Fruit fly (Drosophila melanogaster) Kc167 (cell line): Measurements from ENCODE around the gene Amnionless.

Source experiments
- Myc ChIP-seq: fragments of >200 bp; optimal IDR thresholded peaks from 2 replicates; lab custom pipeline; 2017; ENCODE audit warnings: missing external identifiers
- Sin3A ChIP-seq: fragments of >200 bp; optimal IDR thresholded peaks from 2 replicates; lab custom pipeline; 2018; ENCODE audit warnings: missing external identifiers
- h ChIP-seq: fragments of >200 bp; optimal IDR thresholded peaks from 3 replicates; lab custom pipeline; 2018; ENCODE audit warnings: missing external identifiers
- insv ChIP-seq: fragments of >200 bp; optimal IDR thresholded peaks from 3 replicates; lab custom pipeline; 2018; ENCODE audit warnings: missing external identifiers
- psq ChIP-seq: fragments of >200 bp; optimal IDR thresholded peaks from 2 replicates; lab custom pipeline; 2017; ENCODE audit warnings: missing external identifiers
- ttk ChIP-seq: sonication (Bioruptor generic); optimal IDR thresholded peaks from 2 replicates; lab custom pipeline; 2017; ENCODE audit warnings: missing external identifiers

Amnionless gene

DNA sequence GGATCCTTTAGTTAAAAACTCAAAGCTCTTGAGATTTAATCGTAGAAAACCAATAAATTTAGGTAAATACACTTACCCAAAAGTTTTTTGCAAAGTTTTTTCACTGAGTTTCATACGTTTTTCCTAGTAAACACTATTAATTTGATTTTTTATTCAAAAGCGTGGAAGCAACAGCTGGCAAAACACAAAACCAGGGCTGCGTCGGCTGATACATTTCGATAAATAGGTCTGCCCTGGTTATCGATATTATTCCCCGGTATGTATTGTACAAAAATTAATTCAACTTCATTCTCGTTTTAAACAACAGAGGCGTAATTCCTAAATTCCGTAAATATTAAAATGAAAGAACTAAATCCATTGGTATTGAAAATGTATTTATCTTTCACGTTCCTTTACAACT lies 17.4 kb downstream of the Amnionless start, which contains the start of gene Dus1:
TSS of gene Dus1 (minus strand) at position 192 of the 400 bp plus-strand sequence.
- TF ChIP-seq Myc (lab: Kevin White, UChicago) (no peak), ttk (no peak), psq (lab: Kevin White, UChicago) (no peak), h (lab: Kevin White, UChicago) (no peak), insv (lab: Kevin White, UChicago) (no peak), Sin3A (no peak)

DNA sequence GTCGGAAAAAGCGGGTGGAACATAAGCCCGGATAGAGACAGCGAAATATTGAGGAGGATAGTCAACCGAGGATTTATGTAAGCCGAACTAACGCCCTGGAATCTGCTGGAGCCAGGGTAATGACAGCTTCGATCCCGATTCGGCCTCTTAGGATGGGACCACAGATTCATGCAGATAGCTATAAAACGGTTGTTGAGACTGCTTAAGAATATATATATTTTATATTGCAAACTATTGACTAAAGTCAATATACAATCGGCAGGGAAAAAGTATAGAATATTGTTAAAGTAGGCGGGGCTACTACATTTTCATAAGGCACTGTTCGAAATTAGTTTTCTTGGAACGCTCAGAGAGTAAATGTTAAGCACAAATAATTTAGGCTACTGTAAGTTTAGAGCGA lies 20.2 kb downstream of the Amnionless start, which contains the start of gene CG3345:
TSS of gene CG3345 (plus strand) at position 301 of the 400 bp plus-strand sequence.
- TF ChIP-seq h (lab: Kevin White, UChicago) (no peak), insv (lab: Kevin White, UChicago) (no peak)

DNA sequence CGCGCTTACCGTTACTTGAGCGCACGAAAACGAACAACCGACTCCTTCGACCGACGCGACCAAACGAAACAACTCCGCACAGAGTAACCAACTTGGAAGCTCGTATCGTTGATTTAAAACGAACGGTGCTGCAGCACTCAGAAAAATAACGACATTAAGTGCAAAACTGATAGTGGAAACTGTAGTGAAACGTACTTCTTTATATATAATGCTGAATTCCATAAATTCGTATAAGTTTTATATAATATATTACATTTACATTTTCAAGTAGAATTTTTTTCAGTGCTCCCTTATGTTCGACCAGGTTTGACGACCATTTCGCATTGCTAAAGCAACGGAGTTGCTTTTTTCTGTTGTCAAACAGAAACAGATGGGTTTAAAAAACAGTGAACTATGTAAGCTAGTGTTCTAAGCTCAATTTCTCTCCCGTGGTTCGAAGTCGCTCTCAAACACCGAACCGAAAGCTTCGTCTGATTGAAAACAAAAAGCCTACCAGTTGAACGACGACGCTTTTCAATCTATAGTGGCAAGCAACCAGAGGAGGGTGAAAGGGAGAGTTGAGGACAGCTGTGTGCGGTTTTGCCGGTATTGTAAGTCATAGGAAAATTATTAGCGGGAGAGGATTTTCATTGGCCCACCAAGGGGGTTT lies 21.4 kb downstream of the Amnionless start, which contains the start of gene CG17075:
TSS of gene CG17075 (minus strand) at position 65 of the 649 bp plus-strand sequence.
- TF ChIP-seq Sin3A: no peak
- TF ChIP-seq psq (lab: Kevin White, UChicago): no peak
- no peak for TF ChIP-seq ttk
- TF ChIP-seq h (lab: Kevin White, UChicago): no peak
- TF ChIP-seq insv (lab: Kevin White, UChicago): no peak
- TF ChIP-seq Myc (lab: Kevin White, UChicago): no peak

DNA sequence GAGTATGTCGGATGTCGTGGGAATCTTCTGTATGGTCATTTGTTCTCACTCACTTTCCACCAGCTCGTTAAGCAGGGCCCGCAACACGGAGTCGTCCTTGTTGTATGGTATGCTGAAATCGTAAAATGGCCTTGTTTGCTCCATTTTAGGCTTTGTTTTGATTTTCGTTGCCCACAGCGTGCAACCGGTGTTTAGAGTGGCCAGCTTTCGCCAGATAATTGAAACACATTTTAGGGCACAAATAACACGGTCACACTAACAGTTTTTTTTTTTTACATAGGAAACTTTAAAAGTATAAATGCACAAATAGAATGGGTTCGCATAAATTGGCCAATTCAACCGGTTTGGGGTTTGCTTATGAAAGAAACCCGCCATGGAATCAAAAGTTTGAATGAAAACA lies 36.8 kb downstream of the Amnionless start, which contains the start of gene Rpp30:
TSS of gene Rpp30 (minus strand) at position 200 of the 400 bp plus-strand sequence.
- no peak for TF ChIP-seq Myc (lab: Kevin White, UChicago)
- TF ChIP-seq Sin3A: no peak
- no peak for TF ChIP-seq psq (lab: Kevin White, UChicago)
- TF ChIP-seq insv (lab: Kevin White, UChicago): no peak
- no peak for TF ChIP-seq h (lab: Kevin White, UChicago)
- no peak for TF ChIP-seq ttk

DNA sequence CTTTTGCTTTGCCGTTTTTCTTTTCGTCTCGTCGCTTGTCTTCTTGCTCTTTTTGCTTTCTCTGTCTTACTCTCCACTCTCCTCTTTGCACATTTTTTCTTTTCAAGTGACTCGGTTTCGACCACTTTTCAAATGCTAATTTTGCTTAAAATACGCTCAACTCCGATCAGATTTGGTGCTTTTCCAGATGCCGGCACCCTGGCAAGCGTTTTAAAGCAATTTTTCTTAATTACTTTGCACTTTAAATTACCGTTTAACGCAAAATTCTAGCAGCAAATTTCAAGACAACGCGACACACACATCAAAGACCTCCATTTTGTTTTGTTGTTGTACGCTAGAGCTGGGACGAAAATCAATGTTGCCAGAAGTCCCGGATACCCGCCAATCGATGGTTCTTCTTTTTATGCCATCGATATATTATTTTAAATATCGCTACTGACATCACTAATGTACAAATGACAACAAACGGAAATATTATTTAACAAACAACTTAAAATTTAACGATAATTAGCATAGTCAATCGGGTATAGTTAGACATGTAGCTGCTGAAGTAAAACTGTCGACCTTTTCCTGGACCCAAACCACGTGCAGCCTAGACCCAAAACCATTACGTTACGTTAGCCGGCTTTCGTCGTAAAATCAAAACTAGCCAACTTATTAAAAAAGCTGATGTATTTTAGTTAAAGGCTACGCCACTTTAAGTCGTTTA lies 38.3 kb downstream of the Amnionless start, which contains the start of gene kis:
TSS of gene kis (minus strand) at position 317 of the 709 bp plus-strand sequence.
- TF ChIP-seq ttk (no peak), psq (lab: Kevin White, UChicago) (no peak), Sin3A (no peak), Myc (lab: Kevin White, UChicago) (no peak), insv (lab: Kevin White, UChicago) (no peak), h (lab: Kevin White, UChicago) (no peak)

DNA sequence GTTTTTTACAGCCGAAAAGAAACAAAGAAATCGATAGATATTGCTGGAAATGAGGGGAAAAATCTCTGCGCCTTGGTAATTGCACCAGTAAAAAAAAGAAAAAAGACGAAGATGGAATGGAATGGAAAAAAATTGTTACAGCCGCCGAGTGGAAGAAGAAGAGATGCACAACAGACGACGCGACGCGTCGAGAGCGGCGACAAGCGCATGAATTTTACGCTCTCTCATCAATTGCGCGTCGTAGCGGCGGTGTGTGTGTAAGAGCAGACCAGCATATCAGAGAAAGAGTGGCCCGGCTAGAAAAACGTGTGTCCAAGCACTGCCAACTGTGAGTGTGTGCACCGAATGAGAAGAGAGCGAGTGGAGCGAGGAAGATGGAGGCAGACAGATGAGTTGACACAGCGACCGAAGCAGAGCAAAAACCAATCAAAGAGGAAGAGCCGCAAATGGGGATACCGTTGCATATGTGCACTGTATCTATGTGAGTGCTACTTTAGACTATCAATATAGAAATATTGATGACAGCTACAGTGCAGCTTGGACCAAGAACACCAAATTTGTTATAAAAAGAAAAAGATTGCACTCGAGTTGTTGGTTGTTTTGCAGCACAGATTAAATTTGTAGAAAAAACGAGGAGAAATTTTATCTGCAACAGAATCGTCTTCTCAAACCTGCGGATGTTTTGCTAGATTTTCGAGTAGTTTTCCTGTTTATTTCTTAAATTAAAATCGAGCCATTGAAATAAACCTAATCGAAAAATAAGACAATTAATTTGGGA lies 39.7 kb downstream of the Amnionless start:
- TF ChIP-seq psq (lab: Kevin White, UChicago) (peak; percentile 25), insv (lab: Kevin White, UChicago) (no peak)

DNA sequence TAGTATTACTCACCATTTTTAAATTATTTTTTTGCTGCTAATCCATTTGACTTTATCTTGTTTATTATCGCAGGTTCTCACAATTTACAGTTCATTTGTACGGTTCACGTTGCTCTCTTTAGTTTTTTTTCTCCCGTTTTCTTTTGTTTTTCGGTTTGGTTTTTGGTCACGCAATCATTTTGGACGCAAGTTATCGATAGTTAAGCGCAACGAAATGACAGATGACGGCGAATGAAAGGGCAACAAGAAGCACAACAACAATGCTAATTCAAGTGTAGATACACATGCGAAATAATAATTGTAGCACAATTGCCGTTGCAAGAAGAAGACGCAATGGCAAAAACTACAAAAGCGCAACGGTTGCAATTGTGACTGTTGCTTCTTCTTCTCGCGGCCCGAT lies 40.4 kb downstream of the Amnionless start:
- peak; percentile 13 for TF ChIP-seq psq (lab: Kevin White, UChicago)
- TF ChIP-seq insv (lab: Kevin White, UChicago): no peak

DNA sequence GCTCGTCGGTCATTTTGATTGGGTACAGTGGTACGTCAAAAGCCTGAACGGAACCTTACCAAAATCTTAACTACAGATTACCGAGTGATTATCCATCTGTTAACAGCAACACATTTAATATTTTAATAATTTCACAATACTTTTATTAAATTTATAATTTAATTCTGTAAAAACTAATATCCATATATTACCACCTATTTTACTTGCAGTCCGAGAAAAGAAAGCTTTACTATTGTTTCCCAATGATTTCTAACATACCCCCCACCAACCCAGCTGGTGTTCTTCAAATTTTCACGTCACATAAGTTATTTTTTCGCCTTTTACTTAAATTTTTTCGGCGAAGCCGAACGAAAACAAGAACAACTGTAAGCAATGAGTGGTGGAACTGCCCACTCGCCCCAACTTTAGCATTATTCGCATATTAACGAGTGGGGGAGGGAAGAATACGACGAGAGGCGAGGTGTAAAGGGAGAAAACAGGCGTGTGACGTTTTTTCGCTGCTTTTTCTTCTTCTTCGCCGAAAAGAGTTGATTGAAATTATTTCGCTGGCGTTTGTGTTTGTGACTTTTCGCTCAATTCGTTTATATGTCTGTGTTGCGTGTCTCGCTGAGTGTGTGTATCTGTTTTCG lies 41.0 kb downstream of the Amnionless start:
- no peak for TF ChIP-seq Myc (lab: Kevin White, UChicago)
- TF ChIP-seq h (lab: Kevin White, UChicago): no peak
- no peak for TF ChIP-seq Sin3A
- no peak for TF ChIP-seq psq (lab: Kevin White, UChicago)
- no peak for TF ChIP-seq insv (lab: Kevin White, UChicago)
- no peak for TF ChIP-seq ttk

DNA sequence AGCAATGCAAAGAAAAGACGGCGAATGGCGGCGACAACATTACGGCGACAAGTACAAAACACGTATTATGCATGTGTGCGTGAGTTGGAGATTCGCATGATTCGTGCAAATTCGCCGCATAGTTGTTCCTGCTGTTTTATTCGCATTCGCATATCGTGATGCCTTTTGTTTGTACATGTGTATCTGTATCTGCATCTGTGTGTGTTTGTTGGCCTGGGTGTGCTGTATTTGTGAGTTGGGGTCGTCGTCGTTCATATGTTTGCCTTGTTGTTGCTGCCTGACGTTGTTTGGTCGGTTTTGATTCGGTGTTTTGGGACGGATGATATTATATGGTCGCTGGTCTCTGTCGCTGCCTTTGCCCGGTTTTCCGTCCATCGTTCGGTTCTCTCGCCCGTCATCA lies 41.5 kb downstream of the Amnionless start:
- TF ChIP-seq insv (lab: Kevin White, UChicago): no peak
- no peak for TF ChIP-seq h (lab: Kevin White, UChicago)
- TF ChIP-seq ttk: no peak
- no peak for TF ChIP-seq psq (lab: Kevin White, UChicago)

DNA sequence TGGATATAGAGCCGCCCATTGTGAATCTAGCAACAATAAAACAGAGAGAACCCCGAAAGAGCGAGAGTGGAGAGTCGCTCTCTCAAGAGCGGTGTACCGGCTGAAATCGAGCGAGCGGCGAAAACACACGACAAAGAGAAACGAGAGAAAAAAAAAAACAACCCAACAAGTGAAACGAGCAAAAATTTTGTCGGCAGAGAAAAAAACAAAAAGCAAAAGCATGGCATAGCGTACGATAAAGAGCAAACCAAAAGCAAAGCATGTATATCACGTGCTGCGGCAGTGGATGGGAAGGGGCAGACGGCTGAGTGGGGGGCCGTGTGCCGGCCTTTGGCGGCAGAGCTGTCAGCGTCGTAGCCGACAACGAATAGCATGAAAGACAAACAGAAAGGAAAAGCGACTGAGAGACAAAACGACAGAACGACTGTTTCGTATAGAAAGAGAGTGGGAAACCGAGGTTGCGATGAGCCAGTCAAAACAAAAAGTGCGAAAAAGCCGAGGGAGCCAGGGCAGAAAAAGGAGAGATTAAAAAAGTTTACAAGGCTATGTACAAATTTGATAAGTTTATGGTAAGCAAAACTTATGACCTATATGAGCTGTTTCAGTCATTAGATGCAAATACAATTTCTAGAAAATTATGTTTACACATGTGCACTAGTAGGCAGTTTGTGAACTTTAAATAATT lies 42.1 kb downstream of the Amnionless start:
- TF ChIP-seq h (lab: Kevin White, UChicago) (no peak), ttk (no peak), insv (lab: Kevin White, UChicago) (no peak), Sin3A (no peak), Myc (lab: Kevin White, UChicago) (no peak), psq (lab: Kevin White, UChicago) (peak; percentile 80)

DNA sequence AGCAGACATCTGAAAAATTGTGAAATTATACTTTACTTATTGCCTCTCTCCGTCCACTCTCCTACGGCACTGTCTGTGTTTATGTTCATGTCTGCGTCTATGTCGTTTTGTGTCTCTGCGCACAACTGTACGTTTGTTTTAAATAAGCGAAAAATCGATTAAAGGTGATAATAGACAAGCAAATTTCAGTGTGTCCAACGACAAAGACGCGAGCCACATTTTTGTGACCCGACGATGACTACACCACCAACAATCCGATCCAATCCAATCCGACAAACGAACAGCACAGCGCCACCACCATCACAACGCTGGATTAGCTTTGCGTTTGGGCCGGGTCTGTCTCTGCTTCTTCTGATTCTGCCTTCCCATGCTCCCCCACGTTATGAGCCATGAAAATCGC lies 44.4 kb downstream of the Amnionless start:
- no peak for TF ChIP-seq h (lab: Kevin White, UChicago)
- TF ChIP-seq ttk: no peak
- TF ChIP-seq Myc (lab: Kevin White, UChicago): no peak
- TF ChIP-seq psq (lab: Kevin White, UChicago): no peak
- no peak for TF ChIP-seq Sin3A
- no peak for TF ChIP-seq insv (lab: Kevin White, UChicago)
